Fruit fly (Drosophila melanogaster) whole organism, wandering third instar larva: ENCODE results near the gene Cdc45.

ENCODE experiments used
- CG32264 ChIP-seq: fragments of 200-800 bp; sonication (Bioruptor generic); optimal IDR thresholded peaks from 2 replicates; lab custom pipeline; 2016; ENCODE audit warnings: missing biosample characterization, missing genetic modification characterization
- CG9705 ChIP-seq: fragments of 200-800 bp; sonication (Bioruptor generic); optimal IDR thresholded peaks from 2 replicates; lab custom pipeline; 2018; ENCODE audit warnings: missing biosample characterization, mild to moderate bottlenecking, missing genetic modification characterization
- Hr78 ChIP-seq: fragments of >200 bp; optimal IDR thresholded peaks from 2 replicates; lab custom pipeline; 2017; ENCODE audit warnings: missing biosample characterization, missing genetic modification characterization
- Myc ChIP-seq: fragments of >200 bp; optimal IDR thresholded peaks from 2 replicates; lab custom pipeline; 2017
- OdsH ChIP-seq: fragments of 200-800 bp; sonication (Bioruptor generic); optimal IDR thresholded peaks from 2 replicates; lab custom pipeline; 2016; ENCODE audit warnings: missing biosample characterization, mild to moderate bottlenecking, missing genetic modification characterization
- pan ChIP-seq: fragments of >200 bp; optimal IDR thresholded peaks from 2 replicates; lab custom pipeline; 2017
- usp ChIP-seq: fragments of >200 bp; optimal IDR thresholded peaks from 2 replicates; lab custom pipeline; 2017; ENCODE audit warnings: missing biosample characterization, missing genetic modification characterization
- woc ChIP-seq: sonication (Bioruptor generic); optimal IDR thresholded peaks from 2 replicates; lab custom pipeline; 2016; ENCODE audit warnings: missing biosample characterization, mild to moderate bottlenecking, missing genetic modification characterization

DNA sequence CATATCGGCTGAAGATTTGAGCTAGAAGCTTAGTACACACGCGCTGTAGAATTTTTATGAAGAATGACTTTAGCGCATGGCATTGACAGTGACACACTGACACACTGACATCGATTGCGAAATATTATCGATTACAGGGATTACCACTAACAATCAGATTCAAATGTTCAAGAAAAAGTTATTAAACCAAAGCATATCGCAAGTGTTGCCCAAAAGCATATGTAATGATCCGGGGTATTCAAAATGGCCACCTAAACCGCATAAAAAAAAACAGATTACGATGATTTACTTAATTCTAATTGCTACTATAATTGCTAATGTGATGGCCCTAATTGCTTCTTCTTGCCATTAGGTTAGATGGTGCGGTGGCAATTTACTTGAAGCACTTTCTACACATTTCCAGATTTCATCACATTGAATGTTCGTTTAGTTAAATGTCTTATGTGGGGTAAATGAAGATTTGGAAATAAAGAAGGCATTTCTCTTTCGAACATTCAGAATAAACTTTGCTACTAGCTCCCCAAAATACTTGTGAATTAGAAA is 18.7 kb downstream of the Cdc45 start, which contains the start of the genes TfIIA-S-2 and CG14631:
- no peak for TF ChIP-seq pan
- no peak for TF ChIP-seq CG9705 (GFP tag; lab: Kevin White, UChicago)
- no peak for TF ChIP-seq usp (GFP tag; lab: Kevin White, UChicago)
- no peak for TF ChIP-seq OdsH (GFP tag; lab: Kevin White, UChicago)
- no peak for TF ChIP-seq Hr78 (GFP tag; lab: Kevin White, UChicago)
- no peak for TF ChIP-seq Myc (lab: Kevin White, UChicago)
- TF ChIP-seq CG32264 (GFP tag; lab: Kevin White, UChicago), result no peak
- no peak for TF ChIP-seq woc
